Worm (Caenorhabditis elegans): ENCODE data around the gene col-164.

col-164 gene

DNA sequence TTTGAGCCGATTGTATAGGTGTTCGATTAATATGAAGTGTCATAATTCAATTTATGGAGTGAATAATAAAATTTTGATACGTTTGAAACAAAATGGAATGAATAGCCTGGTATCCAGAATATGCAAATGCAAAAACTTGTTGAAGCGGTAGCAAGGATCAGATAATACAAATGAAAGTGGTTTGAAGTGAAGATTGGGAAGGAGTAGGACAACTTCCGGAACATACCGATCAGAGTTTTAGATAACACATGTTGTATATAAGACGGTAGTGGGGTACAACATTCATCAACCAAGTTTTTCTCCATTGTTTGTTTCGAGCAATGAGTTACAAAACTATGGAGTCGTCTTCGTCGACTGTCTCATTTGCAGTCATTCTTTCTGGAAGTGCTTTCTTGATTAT is at the start of gene col-164:
TSS of gene col-164 (plus strand) at position 301 of the 400 bp plus-strand sequence.
- no peak for TF ChIP-seq ztf-4 (tag; optimal IDR thresholded peaks at IDR 0.05)
- TF ChIP-seq nhr-76 (tag; optimal IDR thresholded peaks at IDR 0.05) = no peak
- TF ChIP-seq ama-1 (optimal IDR thresholded peaks at IDR 0.05) = no peak
- no peak for TF ChIP-seq ceh-16 (tag; optimal IDR thresholded peaks at IDR 0.05)
- no peak for TF ChIP-seq sea-2 (GFP tag; optimal IDR thresholded peaks at IDR 0.05)

- TF ChIP-seq ceh-28 (tag; optimal IDR thresholded peaks at IDR 0.05) = no peak
- TF ChIP-seq egl-5 (tag; optimal IDR thresholded peaks at IDR 0.05) = no peak
- TF ChIP-seq unc-39 (tag; optimal IDR thresholded peaks at IDR 0.05) = no peak
- TF ChIP-seq tbx-2 (tag; optimal IDR thresholded peaks at IDR 0.05) = no peak
- no peak for TF ChIP-seq elt-2 (tag; optimal IDR thresholded peaks at IDR 0.05)
- no peak for TF ChIP-seq lin-15B (tag; optimal IDR thresholded peaks at IDR 0.05)
- no peak for TF ChIP-seq ceh-82 (tag; optimal IDR thresholded peaks at IDR 0.05)
Observed at ce11 chrX:2044541-2045168, 48.6 kb upstream of the col-164 start.

ce11 chrX:2045603-2046002 is 47.7 kb upstream of the col-164 start:
- TF ChIP-seq nhr-28 (tag; optimal IDR thresholded peaks at IDR 0.05) (no peak), nhr-67 (tag; optimal IDR thresholded peaks at IDR 0.05) (no peak), zag-1 (tag; optimal IDR thresholded peaks at IDR 0.05) (no peak), aly-2 (tag; optimal IDR thresholded peaks at IDR 0.05) (no peak), egl-27 (tag; optimal IDR thresholded peaks at IDR 0.05) (no peak)

DNA sequence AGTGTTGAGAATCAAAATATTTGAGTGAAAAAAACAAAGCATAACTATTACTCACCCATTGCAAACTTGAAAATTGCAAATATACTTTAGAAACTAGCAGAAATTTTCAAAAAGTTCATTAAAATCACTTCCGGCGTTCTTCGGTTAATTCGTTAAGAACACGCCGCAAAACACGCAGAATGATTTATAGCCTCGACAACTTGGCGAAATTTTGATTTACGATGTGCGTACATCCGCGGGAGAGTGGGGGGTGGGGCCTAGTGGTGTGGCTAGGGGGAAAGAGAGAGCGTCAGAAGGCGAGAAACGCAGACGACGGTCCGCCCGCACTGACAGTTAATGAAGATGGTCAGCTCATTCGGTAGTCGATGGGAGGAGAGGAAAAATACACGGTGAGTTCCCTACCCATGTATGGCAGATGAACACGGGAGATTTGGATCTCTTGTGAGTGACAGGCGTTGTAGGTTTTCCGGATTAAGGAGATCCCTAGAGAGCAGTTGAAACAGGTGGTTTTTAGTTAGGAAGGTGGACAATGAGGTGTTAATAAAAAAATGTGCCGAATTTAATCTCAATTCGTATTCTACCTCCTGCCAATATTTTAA is 47.0 kb upstream of the col-164 start, which contains the start of gene igcm-4:
TSS of gene igcm-4 (minus strand) at position 237 of the 599 bp plus-strand sequence.
- no peak for TF ChIP-seq ama-1 (optimal IDR thresholded peaks at IDR 0.05)
- TF ChIP-seq lin-39 (tag; optimal IDR thresholded peaks at IDR 0.05) = peak; percentile 14

DNA sequence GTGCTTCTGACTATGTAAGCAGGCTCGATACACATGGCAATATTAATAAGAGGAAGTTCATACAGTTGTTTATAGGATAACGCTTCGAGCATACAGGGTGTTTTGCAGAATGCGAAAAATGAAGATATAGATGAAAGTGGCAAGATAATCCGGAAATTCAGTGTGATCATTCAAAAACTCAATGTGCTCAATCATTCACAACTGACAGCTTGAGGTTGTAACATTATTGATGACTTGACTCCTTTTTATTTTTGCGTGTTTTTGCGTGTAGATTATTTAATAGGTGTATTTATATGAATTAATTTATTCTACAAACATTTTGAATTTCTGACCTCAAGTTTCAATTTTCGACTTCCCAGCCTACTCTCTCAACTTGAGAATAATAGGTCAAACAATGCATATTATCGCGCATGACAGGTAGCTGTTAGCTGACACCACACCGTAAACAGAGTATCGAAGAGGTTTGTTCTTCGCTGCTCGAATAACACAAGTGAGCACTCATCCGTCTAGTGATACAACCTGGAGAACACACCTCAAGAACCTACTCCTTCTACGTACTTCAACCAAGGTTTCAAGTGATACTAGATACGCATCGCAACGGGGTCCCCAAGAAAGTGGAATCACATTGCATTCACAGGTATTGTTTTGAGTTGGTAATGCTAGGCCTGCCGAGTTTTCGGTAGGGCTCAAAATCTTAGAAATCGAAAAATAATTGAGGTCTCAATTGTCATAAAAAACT is 45.9 kb upstream of the col-164 start:
- no peak for TF ChIP-seq ceh-82 (tag; optimal IDR thresholded peaks at IDR 0.05)
- no peak for TF ChIP-seq nhr-11 (tag; optimal IDR thresholded peaks at IDR 0.05)
- no peak for TF ChIP-seq nhr-76 (tag; optimal IDR thresholded peaks at IDR 0.05)
- no peak for TF ChIP-seq ztf-11 (tag; optimal IDR thresholded peaks at IDR 0.05)

DNA sequence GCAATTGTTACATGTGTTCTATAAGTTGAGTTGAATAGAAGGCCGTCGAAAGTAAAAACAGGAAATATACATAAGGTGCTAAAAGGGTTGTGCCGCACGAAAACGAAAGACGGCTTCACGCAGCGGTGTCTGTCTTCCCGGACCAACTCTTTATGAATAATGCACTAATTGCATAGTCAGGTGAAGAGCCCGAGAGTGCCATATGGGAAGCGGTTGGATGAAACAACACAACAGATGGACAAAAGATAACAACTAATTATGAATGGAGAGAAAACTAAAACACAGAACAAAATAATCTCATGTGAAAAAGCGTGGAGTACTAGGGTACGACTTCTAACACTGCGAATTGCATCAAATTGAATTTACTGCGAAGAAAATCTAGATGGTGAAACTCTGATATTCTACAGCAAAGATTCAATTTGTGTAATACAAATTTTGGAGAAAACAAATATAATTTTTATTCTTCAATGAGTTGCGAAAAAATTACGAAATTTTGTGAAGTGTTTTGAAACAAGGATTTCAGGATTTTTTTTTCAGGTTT is 44.3 kb upstream of the col-164 start:
- TF ChIP-seq tbx-2 (tag; optimal IDR thresholded peaks at IDR 0.05) (no peak), nhr-25 (tag; optimal IDR thresholded peaks at IDR 0.05) (no peak), elt-2 (tag; optimal IDR thresholded peaks at IDR 0.05) (no peak)

DNA sequence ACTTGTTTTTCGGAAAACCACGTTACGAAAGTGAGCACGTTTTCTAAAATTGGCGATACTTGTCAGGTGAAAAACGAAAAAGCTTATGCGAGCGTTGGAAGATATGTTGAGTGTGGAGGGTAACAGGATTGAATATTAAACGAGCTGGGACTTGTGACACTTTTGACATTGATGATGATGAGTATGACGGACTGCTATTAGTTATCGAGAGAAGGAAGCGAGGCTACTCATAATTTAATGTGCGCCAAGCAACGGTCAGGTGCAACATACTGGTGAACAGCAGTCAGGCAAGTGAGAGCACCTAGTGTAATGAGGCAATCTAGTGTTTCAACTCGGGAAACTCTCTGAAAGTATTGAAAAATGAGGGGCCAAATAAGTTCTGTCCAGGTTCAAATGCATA is 43.1 kb upstream of the col-164 start:
- TF ChIP-seq nhr-237 (tag; optimal IDR thresholded peaks at IDR 0.05) (no peak), ztf-11 (tag; optimal IDR thresholded peaks at IDR 0.05) (no peak), lsy-12 (tag; optimal IDR thresholded peaks at IDR 0.05) (no peak), nhr-76 (tag; optimal IDR thresholded peaks at IDR 0.05) (no peak), lin-15B (tag; optimal IDR thresholded peaks at IDR 0.05) (no peak), nhr-11 (tag; optimal IDR thresholded peaks at IDR 0.05) (no peak), sea-2 (GFP tag; optimal IDR thresholded peaks at IDR 0.05) (no peak), fkh-2 (tag; optimal IDR thresholded peaks at IDR 0.05) (no peak)

DNA sequence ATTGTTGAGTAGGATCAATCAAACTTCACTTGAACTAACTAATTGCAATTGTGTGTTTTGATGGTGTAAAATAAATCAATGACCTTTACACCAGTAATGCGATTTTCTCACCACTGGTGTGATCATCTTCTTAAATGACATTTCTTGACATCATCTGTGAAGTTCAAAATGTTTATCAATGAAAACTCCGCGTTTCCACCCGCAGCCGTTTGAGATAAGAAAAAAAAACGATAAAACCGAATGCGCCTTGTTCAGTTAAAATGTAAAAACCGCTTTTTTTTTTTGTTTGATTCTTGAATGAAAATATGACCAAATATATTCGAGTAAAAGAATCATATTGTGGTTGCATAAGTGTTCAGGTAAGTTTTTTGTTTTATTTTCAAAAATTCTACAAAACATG is 41.7 kb upstream of the col-164 start, which contains the start of gene Y102A11A.1:
TSS of gene Y102A11A.1 (plus strand) at position 223 of the 400 bp plus-strand sequence.
- TF ChIP-seq elt-2 (tag; optimal IDR thresholded peaks at IDR 0.05) (peak; percentile 67), nhr-12 (tag; optimal IDR thresholded peaks at IDR 0.05) (no peak), pqm-1 (tag; optimal IDR thresholded peaks at IDR 0.05) (peak; percentile 46), nhr-76 (tag; optimal IDR thresholded peaks at IDR 0.05) (no peak)

All from whole organism, L3 larva.